Worm (Caenorhabditis elegans) whole organism, L2 larva: Measurements from ENCODE around the gene sup-26.

Experiments
- alr-1 ChIP-seq: fragments of 150-350 bp; optimal IDR thresholded peaks from 2 replicates; lab custom pipeline; 2014; ENCODE audit warnings: missing biosample characterization, missing genetic modification characterization
- ama-1 ChIP-seq: fragments of 150-350 bp; optimal IDR thresholded peaks from 2 replicates; lab custom pipeline; 2018; ENCODE audit warnings: inconsistent platforms
- blmp-1 ChIP-seq: sonication (generic microtip); optimal IDR thresholded peaks from 2 replicates; lab custom pipeline; 2017; ENCODE audit warnings: missing genetic modification characterization, mild to moderate bottlenecking, missing compliant biosample characterization, antibody characterized with exemption, moderate library complexity; ENCODE audit not compliant: insufficient read depth
- dmd-4 ChIP-seq: sonication (generic microtip); optimal IDR thresholded peaks from 2 replicates; lab custom pipeline; 2017; ENCODE audit warnings: missing biosample characterization, missing genetic modification characterization
- elt-3 ChIP-seq: sonication (generic microtip); optimal IDR thresholded peaks from 2 replicates; lab custom pipeline; 2017; ENCODE audit warnings: missing biosample characterization, missing genetic modification characterization
- mdl-1 ChIP-seq, 2 experiments: fragments of 150-350 bp in 1 of 2; sonication (generic microtip) in 1 of 2; optimal IDR thresholded peaks; 2 replicates each; lab custom pipeline; 2017; ENCODE audit warnings: missing biosample characterization in 2 of 2, missing genetic modification characterization in 2 of 2
- nhr-129 ChIP-seq: fragments of 150-350 bp; optimal IDR thresholded peaks from 2 replicates; lab custom pipeline; 2014; ENCODE audit warnings: missing biosample characterization, missing genetic modification characterization
- nhr-77 ChIP-seq: fragments of 150-350 bp; optimal IDR thresholded peaks from 2 replicates; lab custom pipeline; 2014; ENCODE audit warnings: missing biosample characterization, missing genetic modification characterization
- unc-62 ChIP-seq: fragments of 150-350 bp; optimal IDR thresholded peaks from 2 replicates; lab custom pipeline; 2014; ENCODE audit warnings: missing biosample characterization, missing genetic modification reagents, missing genetic modification characterization

DNA sequence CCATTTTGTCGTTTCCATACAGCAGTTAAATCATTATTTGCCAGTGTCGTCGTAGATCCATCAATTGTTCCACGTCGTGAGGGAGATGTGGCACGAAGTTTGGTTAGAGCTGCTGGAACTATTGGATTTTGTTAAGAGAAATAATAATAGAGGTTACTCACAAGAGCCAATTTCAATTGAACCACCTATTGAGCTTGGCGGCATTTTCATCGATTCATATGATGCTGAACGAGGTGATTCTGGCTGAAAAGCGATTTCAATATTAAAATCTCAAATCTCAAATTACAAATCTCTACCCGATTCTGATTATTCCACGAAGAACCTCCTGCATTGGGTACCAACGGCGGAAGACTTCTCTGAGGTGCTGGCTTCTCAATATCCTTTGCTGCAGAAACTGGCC, 22.1 kb downstream of the sup-26 start:
- TF ChIP-seq ama-1 (lab: Kevin White, UChicago), result no peak
- no peak for TF ChIP-seq nhr-129 (tag; lab: Kevin White, UChicago)
- TF ChIP-seq blmp-1 (tag; lab: Kevin White, UChicago), result no peak
- TF ChIP-seq elt-3 (tag; lab: Kevin White, UChicago), result no peak
- no peak for TF ChIP-seq dmd-4 (tag; lab: Kevin White, UChicago)
- TF ChIP-seq mdl-1 (tag; optimal IDR thresholded peaks at IDR 0.05; lab: Kevin White, UChicago), result no peak
- no peak for TF ChIP-seq unc-62 (GFP tag; lab: Kevin White, UChicago)
- TF ChIP-seq alr-1 (tag; lab: Kevin White, UChicago), result no peak
- TF ChIP-seq nhr-77 (tag; lab: Kevin White, UChicago), result no peak
